Worm (Caenorhabditis elegans): ENCODE data around the gene F10A3.4.

- TF ChIP-seq flt-1 (GFP tag; IDR thresholded peaks at IDR 0.05) (no peak), ztf-29 (GFP tag; IDR thresholded peaks at IDR 0.05) (no peak), med-1 (GFP tag; optimal IDR thresholded peaks at IDR 0.05; ENCODE audit: insufficient read depth) (no peak), cog-1 (tag; optimal IDR thresholded peaks at IDR 0.05) (no peak), ztf-23 (GFP tag; IDR thresholded peaks at IDR 0.05) (no peak), T22C8.4 (GFP tag; IDR thresholded peaks at IDR 0.05) (no peak), tab-1 (GFP tag; IDR thresholded peaks at IDR 0.05) (no peak)
These were observed 19.8 kb upstream of the F10A3.4 start for ce11 chrV:16129116-16129515.

Measured in whole organism, midembryonic.